Worm (Caenorhabditis elegans): ENCODE measurements around the gene R144.11.

The R144.11 gene

DNA sequence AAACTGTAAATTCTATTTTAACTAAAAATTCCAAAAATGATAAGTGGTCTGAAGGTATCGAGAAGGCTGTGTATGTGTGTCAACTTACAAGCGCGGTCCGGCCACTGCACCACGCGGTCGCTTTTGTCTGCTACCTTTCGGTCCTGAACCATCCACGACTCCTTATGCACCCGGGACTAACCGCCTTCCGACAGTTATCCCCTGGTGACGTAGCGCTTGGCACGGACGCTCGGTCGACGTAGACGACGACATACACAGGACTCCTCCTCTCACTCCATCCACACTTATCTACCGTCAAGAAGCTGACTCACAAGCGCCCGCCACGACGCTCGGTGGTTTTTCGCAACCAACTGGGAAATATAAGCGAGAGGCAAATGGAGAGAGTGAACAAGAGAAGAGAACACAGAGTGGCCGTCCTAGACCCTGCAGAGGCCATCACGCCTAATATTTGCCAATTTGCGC is 22.8 kb upstream of the R144.11 start:
- TF ChIP-seq ets-7 (tag; optimal IDR thresholded peaks at IDR 0.05), result peak; percentile 85
- peak; percentile 82 for TF ChIP-seq flt-1 (GFP tag; IDR thresholded peaks at IDR 0.05)
- TF ChIP-seq ceh-36 (tag; optimal IDR thresholded peaks at IDR 0.05), result peak; percentile 82
- peak; percentile 91 for TF ChIP-seq F13C5.2 (tag; optimal IDR thresholded peaks at IDR 0.05)
- TF ChIP-seq scrt-1 (GFP tag; IDR thresholded peaks at IDR 0.05), result peak; percentile 88
- peak; percentile 87 for TF ChIP-seq sea-1 (GFP tag; conservative IDR thresholded peaks at IDR 0.05)
- TF ChIP-seq tra-4 (tag; optimal IDR thresholded peaks at IDR 0.05), result peak; percentile 83
- TF ChIP-seq tbx-11 (GFP tag; IDR thresholded peaks at IDR 0.05), result peak; percentile 90
- TF ChIP-seq hnd-1 (tag; optimal IDR thresholded peaks at IDR 0.05), result peak; percentile 65
- peak; percentile 69 for TF ChIP-seq hmbx-1 (tag; optimal IDR thresholded peaks at IDR 0.05)
- TF ChIP-seq pes-1 (GFP tag; IDR thresholded peaks at IDR 0.05), result peak; percentile 90
- TF ChIP-seq ceh-13 (GFP tag; optimal IDR thresholded peaks at IDR 0.05), result peak; percentile 81
- TF ChIP-seq hmg-4 (GFP tag; optimal IDR thresholded peaks at IDR 0.05), result peak; percentile 97
- peak; percentile 97 for TF ChIP-seq aly-1 (tag; optimal IDR thresholded peaks at IDR 0.05)
- peak; percentile 80 for TF ChIP-seq B0310.2 (tag; optimal IDR thresholded peaks at IDR 0.05)
- peak; percentile 90 for TF ChIP-seq tbx-37 (GFP tag; conservative IDR thresholded peaks at IDR 0.05)

ce11 chrIII:5030629-5031028 is 22.0 kb upstream of the R144.11 start, which contains the start of gene klp-6:
Gene klp-6 (plus strand): TSS chrIII:5030929.
- TF ChIP-seq tra-4 (tag; optimal IDR thresholded peaks at IDR 0.05) (no peak), pes-1 (GFP tag; IDR thresholded peaks at IDR 0.05) (no peak), B0310.2 (tag; optimal IDR thresholded peaks at IDR 0.05) (no peak), tbx-37 (GFP tag; conservative IDR thresholded peaks at IDR 0.05) (no peak), ceh-36 (tag; optimal IDR thresholded peaks at IDR 0.05) (no peak), sea-1 (GFP tag; conservative IDR thresholded peaks at IDR 0.05) (no peak), scrt-1 (GFP tag; IDR thresholded peaks at IDR 0.05) (no peak), hnd-1 (tag; optimal IDR thresholded peaks at IDR 0.05) (no peak), hmg-4 (GFP tag; optimal IDR thresholded peaks at IDR 0.05) (no peak), F13C5.2 (tag; optimal IDR thresholded peaks at IDR 0.05) (no peak), aly-1 (tag; optimal IDR thresholded peaks at IDR 0.05) (no peak), ceh-13 (GFP tag; optimal IDR thresholded peaks at IDR 0.05) (no peak), ama-1 (optimal IDR thresholded peaks at IDR 0.05) (no peak), tbx-11 (GFP tag; IDR thresholded peaks at IDR 0.05) (no peak), ets-7 (tag; optimal IDR thresholded peaks at IDR 0.05) (no peak), hmbx-1 (tag; optimal IDR thresholded peaks at IDR 0.05) (no peak), flt-1 (GFP tag; IDR thresholded peaks at IDR 0.05) (no peak)

- TF ChIP-seq ama-1 (optimal IDR thresholded peaks at IDR 0.05), result peak; percentile 27
- peak; percentile 32 for TF ChIP-seq B0310.2 (tag; optimal IDR thresholded peaks at IDR 0.05)
- TF ChIP-seq flt-1 (GFP tag; IDR thresholded peaks at IDR 0.05), result no peak
- TF ChIP-seq sea-1 (GFP tag; conservative IDR thresholded peaks at IDR 0.05), result 0 out of 2 replicates have a peak, but pooled peaks have one; percentile 16
- TF ChIP-seq ceh-36 (tag; optimal IDR thresholded peaks at IDR 0.05), result no peak
- TF ChIP-seq scrt-1 (GFP tag; IDR thresholded peaks at IDR 0.05), result no peak
- no peak for TF ChIP-seq tbx-37 (GFP tag; conservative IDR thresholded peaks at IDR 0.05)
- no peak for TF ChIP-seq ceh-13 (GFP tag; optimal IDR thresholded peaks at IDR 0.05)
- no peak for TF ChIP-seq hnd-1 (tag; optimal IDR thresholded peaks at IDR 0.05)
Observed at ce11 chrIII:5027219-5027618, 18.6 kb upstream of the R144.11 start.

ce11 chrIII:5026366-5026765 is 17.7 kb upstream of the R144.11 start:
- TF ChIP-seq ceh-36 (tag; optimal IDR thresholded peaks at IDR 0.05) (no peak), flt-1 (GFP tag; IDR thresholded peaks at IDR 0.05) (no peak), hmbx-1 (tag; optimal IDR thresholded peaks at IDR 0.05) (no peak), ama-1 (optimal IDR thresholded peaks at IDR 0.05) (no peak)

DNA sequence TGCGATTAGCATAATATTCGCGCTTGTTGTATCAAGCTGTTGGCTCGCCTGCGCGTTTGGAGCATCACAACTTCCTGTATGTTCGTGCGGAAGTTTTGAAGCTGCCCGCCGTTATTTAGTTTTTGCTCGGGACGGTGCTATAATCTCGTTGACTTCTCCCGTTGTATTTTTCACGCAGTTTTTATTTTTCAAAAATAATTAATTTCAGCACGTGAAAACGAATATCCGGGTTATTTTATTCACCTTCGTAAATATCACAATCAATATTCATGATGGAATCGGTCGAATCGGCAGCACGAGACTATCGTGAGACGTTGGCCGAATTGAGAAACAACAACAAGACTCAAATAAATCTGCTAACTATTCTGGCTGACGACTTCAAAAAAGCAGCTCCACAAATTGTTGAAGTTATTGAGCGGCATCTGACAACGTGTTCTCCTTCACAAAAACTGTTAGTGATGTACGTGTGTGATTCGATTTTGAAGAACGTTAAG is 16.6 kb upstream of the R144.11 start:
- TF ChIP-seq pes-1 (GFP tag; IDR thresholded peaks at IDR 0.05) (no peak), ama-1 (optimal IDR thresholded peaks at IDR 0.05) (peak; percentile 62), sea-1 (GFP tag; conservative IDR thresholded peaks at IDR 0.05) (no peak), tra-4 (tag; optimal IDR thresholded peaks at IDR 0.05) (no peak)

DNA sequence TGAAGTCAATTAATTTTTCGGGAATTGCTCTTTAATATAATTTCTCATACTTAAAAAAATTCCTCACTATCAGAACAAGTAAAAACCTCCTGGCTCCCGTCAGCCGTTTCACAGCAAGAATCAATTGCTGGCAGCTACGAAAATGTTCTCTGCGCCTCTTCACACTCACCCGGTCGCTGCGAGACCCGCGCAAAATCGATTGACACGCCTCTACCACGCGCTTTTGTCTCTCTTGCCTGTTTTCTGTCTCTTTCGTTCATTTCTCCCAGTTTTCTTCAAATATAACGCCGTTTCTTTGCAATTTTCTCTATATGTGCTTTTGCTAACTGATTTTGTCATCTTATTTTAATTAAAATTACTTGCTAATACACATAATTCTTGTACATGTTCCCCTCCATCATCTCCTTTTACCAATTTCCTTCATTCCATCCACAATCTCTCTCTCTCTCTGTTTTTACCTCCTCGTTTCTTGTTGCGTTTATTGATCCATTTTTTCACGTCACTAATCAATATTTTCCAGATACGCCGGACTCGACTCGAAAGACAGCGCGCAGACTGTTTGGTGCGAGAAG is 15.8 kb upstream of the R144.11 start, which contains the start of gene pcf-11:
Gene pcf-11, plus strand, starts transcription at position 522 of the 572 bp plus-strand sequence.
- TF ChIP-seq B0310.2 (tag; optimal IDR thresholded peaks at IDR 0.05), result no peak
- peak; percentile 31 for TF ChIP-seq tra-4 (tag; optimal IDR thresholded peaks at IDR 0.05)

ce11 chrIII:5023642-5024041 is 15.0 kb upstream of the R144.11 start:
- TF ChIP-seq ets-7 (tag; optimal IDR thresholded peaks at IDR 0.05) (no peak), sea-1 (GFP tag; conservative IDR thresholded peaks at IDR 0.05) (no peak), hnd-1 (tag; optimal IDR thresholded peaks at IDR 0.05) (no peak), B0310.2 (tag; optimal IDR thresholded peaks at IDR 0.05) (no peak), tra-4 (tag; optimal IDR thresholded peaks at IDR 0.05) (no peak), tbx-11 (GFP tag; IDR thresholded peaks at IDR 0.05) (no peak)

DNA sequence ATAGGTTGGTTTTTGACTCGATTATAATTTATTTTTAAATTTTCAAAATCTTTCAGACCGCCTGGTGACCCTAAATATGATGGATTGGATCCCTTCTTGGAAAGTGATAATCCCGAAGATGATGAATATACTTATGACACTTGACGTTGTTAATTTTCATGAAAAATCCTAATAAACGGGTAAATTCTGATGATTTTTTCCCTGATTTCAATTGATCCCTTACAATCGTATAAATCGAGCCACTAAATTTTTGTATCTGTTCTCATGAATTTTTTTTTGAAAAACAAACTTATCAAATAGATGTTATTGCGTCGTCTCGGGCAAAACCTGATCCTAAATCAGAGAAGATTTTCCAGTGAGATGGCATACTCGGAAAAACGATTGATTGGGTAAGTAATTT is 14.3 kb upstream of the R144.11 start, which contains the start of gene R144.13:
Gene R144.13, plus strand, starts transcription at position 301 of the 400 bp plus-strand sequence.
- TF ChIP-seq ceh-36 (tag; optimal IDR thresholded peaks at IDR 0.05) (no peak), hmbx-1 (tag; optimal IDR thresholded peaks at IDR 0.05) (no peak), aly-1 (tag; optimal IDR thresholded peaks at IDR 0.05) (no peak), tbx-37 (GFP tag; conservative IDR thresholded peaks at IDR 0.05) (no peak), hmg-4 (GFP tag; optimal IDR thresholded peaks at IDR 0.05) (no peak)

Data from whole organism, early embryonic.